Worm (Caenorhabditis elegans): Measurements from ENCODE around the gene srw-69.

ce11 chrV:7420162-7420561, 8.6 kb downstream of the srw-69 start, which contains the start of gene srxa-4:
- TF ChIP-seq ztf-11 (tag; optimal IDR thresholded peaks at IDR 0.05) (no peak), jun-1 (tag; optimal IDR thresholded peaks at IDR 0.05) (no peak), xbp-1 (tag; optimal IDR thresholded peaks at IDR 0.05) (no peak), ama-1 (optimal IDR thresholded peaks at IDR 0.05) (no peak), unc-62 (GFP tag; optimal IDR thresholded peaks at IDR 0.05) (no peak), nhr-12 (tag; optimal IDR thresholded peaks at IDR 0.05) (no peak), F16B12.6 (tag; optimal IDR thresholded peaks at IDR 0.05) (no peak), tbx-2 (tag; optimal IDR thresholded peaks at IDR 0.05) (no peak), ceh-88 (GFP tag; IDR thresholded peaks at IDR 0.05) (no peak), nhr-90 (tag; optimal IDR thresholded peaks at IDR 0.05; ENCODE audit: poor library complexity) (no peak), nhr-76 (tag; optimal IDR thresholded peaks at IDR 0.05) (no peak), skn-1 (tag; optimal IDR thresholded peaks at IDR 0.05) (no peak), blmp-1 (tag; optimal IDR thresholded peaks at IDR 0.05) (no peak)

Data from whole organism, L1 larva.